Worm (Caenorhabditis elegans): ENCODE results near the gene F42A10.6.

Gene F42A10.6

DNA sequence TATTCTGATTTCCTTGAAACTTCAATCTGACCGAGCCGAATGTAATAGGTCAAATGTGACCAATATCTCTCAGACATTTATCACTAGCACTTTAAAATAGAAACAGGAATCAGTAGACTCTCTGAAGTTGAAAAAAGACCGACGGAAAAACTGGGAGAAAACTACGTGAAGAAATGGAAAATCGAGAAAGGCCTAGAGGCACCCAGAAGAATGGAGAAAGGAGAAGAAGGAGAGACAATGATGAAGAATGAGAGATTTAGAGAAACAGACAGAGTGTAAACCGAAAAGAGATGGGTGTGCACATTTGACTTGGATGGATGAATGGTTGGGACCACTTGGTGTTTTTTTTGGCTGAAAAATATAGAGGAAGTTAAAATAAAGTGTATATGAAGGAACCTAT is 6.6 kb downstream of the F42A10.6 start:
- TF ChIP-seq rcor-1 (GFP tag; IDR thresholded peaks at IDR 0.05): no peak
- 0 out of 2 replicates have a peak, but pooled peaks have one; percentile 20 for TF ChIP-seq egrh-3 (GFP tag; IDR thresholded peaks at IDR 0.05)
- TF ChIP-seq dpff-1 (tag; optimal IDR thresholded peaks at IDR 0.05): no peak
- TF ChIP-seq bed-2 (GFP tag; IDR thresholded peaks at IDR 0.05): no peak
- no peak for TF ChIP-seq ztf-28 (GFP tag; IDR thresholded peaks at IDR 0.05)
- no peak for TF ChIP-seq F57A8.1 (GFP tag; optimal IDR thresholded peaks at IDR 0.05)
- TF ChIP-seq nfya-2 (GFP tag; IDR thresholded peaks at IDR 0.05): no peak
- TF ChIP-seq madf-10 (tag; optimal IDR thresholded peaks at IDR 0.05): no peak
- no peak for TF ChIP-seq mel-28 (tag; optimal IDR thresholded peaks at IDR 0.05; ENCODE audit: borderline replicate concordance)
- no peak for TF ChIP-seq sea-2 (GFP tag; IDR thresholded peaks at IDR 0.05)
- no peak for TF ChIP-seq ztf-25 (GFP tag; IDR thresholded peaks at IDR 0.05)
- peak; percentile 84 for TF ChIP-seq hsf-1 (GFP tag; IDR thresholded peaks at IDR 0.05)
- TF ChIP-seq akir-1 (GFP tag; optimal IDR thresholded peaks at IDR 0.05): no peak
- TF ChIP-seq ceh-27 (GFP tag; optimal IDR thresholded peaks at IDR 0.05): no peak
- no peak for TF ChIP-seq F33H1.4 (GFP tag; IDR thresholded peaks at IDR 0.05)
- TF ChIP-seq tbp1 (GFP tag; optimal IDR thresholded peaks at IDR 0.05): peak; percentile 4
- TF ChIP-seq Y67H2A.10 (GFP tag; conservative IDR thresholded peaks at IDR 0.05): no peak
- no peak for TF ChIP-seq nhr-90 (tag; optimal IDR thresholded peaks at IDR 0.05)
- TF ChIP-seq bed-1 (GFP tag; IDR thresholded peaks at IDR 0.05): no peak
- no peak for TF ChIP-seq K11D2.4 (GFP tag; IDR thresholded peaks at IDR 0.05)
- TF ChIP-seq K12H6.12 (tag; optimal IDR thresholded peaks at IDR 0.05): peak; percentile 12
- peak; percentile 7; the same call in 1 of the 2 replicates for TF ChIP-seq dox-1 (GFP tag; IDR thresholded peaks at IDR 0.05)
- no peak for TF ChIP-seq nhr-120 (GFP tag; IDR thresholded peaks at IDR 0.05)
- no peak for TF ChIP-seq ztf-6 (GFP tag; IDR thresholded peaks at IDR 0.05)
- peak; percentile 51 for TF ChIP-seq rpc-1 (optimal IDR thresholded peaks at IDR 0.05)
- TF ChIP-seq rpc-1 (tag; optimal IDR thresholded peaks at IDR 0.05): no peak
- TF ChIP-seq B0336.3 (GFP tag; IDR thresholded peaks at IDR 0.05): no peak
- no peak for TF ChIP-seq B0261.1 (tag; optimal IDR thresholded peaks at IDR 0.05)
- TF ChIP-seq F23B12.7 (tag; optimal IDR thresholded peaks at IDR 0.05; ENCODE audit: insufficient read depth): no peak
- TF ChIP-seq ceh-100 (GFP tag; IDR thresholded peaks at IDR 0.05): no peak
- no peak for TF ChIP-seq athp-1 (tag; optimal IDR thresholded peaks at IDR 0.05)
- no peak for TF ChIP-seq lin-26 (GFP tag; IDR thresholded peaks at IDR 0.05)
- TF ChIP-seq B0035.1 (tag; optimal IDR thresholded peaks at IDR 0.05): no peak
- TF ChIP-seq pha-4 (tag; optimal IDR thresholded peaks at IDR 0.05): no peak
- TF ChIP-seq lag-1 (GFP tag; IDR thresholded peaks at IDR 0.05): no peak
- no peak for TF ChIP-seq hmg-20 (GFP tag; IDR thresholded peaks at IDR 0.05)
- TF ChIP-seq F10E7.11 (tag; optimal IDR thresholded peaks at IDR 0.05): no peak
- TF ChIP-seq Y53F4B.3 (GFP tag; IDR thresholded peaks at IDR 0.05): no peak
- no peak for TF ChIP-seq T26A5.8 (tag; optimal IDR thresholded peaks at IDR 0.05)
- no peak for TF ChIP-seq lin-40 (tag; optimal IDR thresholded peaks at IDR 0.05)
- no peak for TF ChIP-seq nhr-27 (tag; optimal IDR thresholded peaks at IDR 0.05)
- TF ChIP-seq hmg-1.2 (GFP tag; IDR thresholded peaks at IDR 0.05): peak; percentile 95
- no peak for TF ChIP-seq aptf-3 (GFP tag; IDR thresholded peaks at IDR 0.05)
- no peak for TF ChIP-seq xnd-1 (tag; optimal IDR thresholded peaks at IDR 0.05)
- TF ChIP-seq attf-5 (GFP tag; optimal IDR thresholded peaks at IDR 0.05): no peak
- TF ChIP-seq pbrm-1 (GFP tag; IDR thresholded peaks at IDR 0.05): no peak
- TF ChIP-seq zim-3 (tag; optimal IDR thresholded peaks at IDR 0.05): no peak
- no peak for TF ChIP-seq mcd-1 (GFP tag; IDR thresholded peaks at IDR 0.05)
- TF ChIP-seq F55B11.4 (tag; optimal IDR thresholded peaks at IDR 0.05; ENCODE audit: borderline replicate concordance, insufficient read depth): no peak
- TF ChIP-seq tbx-9 (tag; optimal IDR thresholded peaks at IDR 0.05; ENCODE audit: borderline replicate concordance): no peak

Data from whole organism, young adult.